Fruit fly (Drosophila melanogaster): Measurements from ENCODE around the gene Nf-YC.

Gene Nf-YC

dm6 chrX:6799261-6800022, 21.3 kb downstream of the Nf-YC start:
- TF ChIP-seq psq (optimal IDR thresholded peaks at IDR 0.05) (no peak), Sin3A (optimal IDR thresholded peaks at IDR 0.05) (no peak), h (optimal IDR thresholded peaks at IDR 0.05) (no peak), Myc (optimal IDR thresholded peaks at IDR 0.05) (no peak), ttk (optimal IDR thresholded peaks at IDR 0.05) (no peak), insv (optimal IDR thresholded peaks at IDR 0.05) (no peak)

- no peak for TF ChIP-seq Myc (optimal IDR thresholded peaks at IDR 0.05)
- no peak for TF ChIP-seq Sin3A (optimal IDR thresholded peaks at IDR 0.05)
- no peak for TF ChIP-seq h (optimal IDR thresholded peaks at IDR 0.05)
- TF ChIP-seq psq (optimal IDR thresholded peaks at IDR 0.05): no peak
- TF ChIP-seq insv (optimal IDR thresholded peaks at IDR 0.05): no peak
- no peak for TF ChIP-seq ttk (optimal IDR thresholded peaks at IDR 0.05)
Observed at dm6 chrX:6796972-6797371, 23.7 kb downstream of the Nf-YC start.

dm6 chrX:6795987-6796691, 24.6 kb downstream of the Nf-YC start:
- no peak for TF ChIP-seq Myc (optimal IDR thresholded peaks at IDR 0.05)
- TF ChIP-seq insv (optimal IDR thresholded peaks at IDR 0.05): no peak
- TF ChIP-seq Sin3A (optimal IDR thresholded peaks at IDR 0.05): no peak
- TF ChIP-seq ttk (optimal IDR thresholded peaks at IDR 0.05): no peak
- TF ChIP-seq psq (optimal IDR thresholded peaks at IDR 0.05): no peak

dm6 chrX:6794826-6795225, 25.9 kb downstream of the Nf-YC start:
- TF ChIP-seq h (optimal IDR thresholded peaks at IDR 0.05) (no peak), insv (optimal IDR thresholded peaks at IDR 0.05) (no peak), Myc (optimal IDR thresholded peaks at IDR 0.05) (no peak), ttk (optimal IDR thresholded peaks at IDR 0.05) (no peak), psq (optimal IDR thresholded peaks at IDR 0.05) (no peak), Sin3A (optimal IDR thresholded peaks at IDR 0.05) (no peak)

DNA sequence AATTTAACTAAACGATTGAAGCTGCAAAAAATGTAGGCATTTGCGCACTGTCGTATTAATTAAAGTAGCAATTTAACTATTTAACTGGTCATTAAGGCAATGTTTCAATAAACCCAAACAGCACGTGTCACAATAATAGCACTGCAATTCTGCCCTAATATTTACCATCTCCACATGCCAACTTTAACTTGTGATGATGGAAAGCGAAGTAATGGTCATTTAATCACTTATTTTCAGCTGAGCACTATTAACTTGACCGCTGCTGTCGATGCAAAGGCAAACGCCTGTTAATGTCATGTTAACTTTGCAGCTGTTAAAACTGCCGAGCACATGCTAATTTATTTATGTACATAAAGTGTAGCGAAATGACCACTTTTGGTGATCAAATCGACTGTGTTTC, 26.5 kb downstream of the Nf-YC start:
- TF ChIP-seq Sin3A (optimal IDR thresholded peaks at IDR 0.05) (no peak), ttk (optimal IDR thresholded peaks at IDR 0.05) (no peak), Myc (optimal IDR thresholded peaks at IDR 0.05) (no peak), h (optimal IDR thresholded peaks at IDR 0.05) (no peak), psq (optimal IDR thresholded peaks at IDR 0.05) (no peak), insv (optimal IDR thresholded peaks at IDR 0.05) (no peak)

- no peak for TF ChIP-seq insv (optimal IDR thresholded peaks at IDR 0.05)
Observed at dm6 chrX:6793390-6793789, 27.3 kb downstream of the Nf-YC start.

dm6 chrX:6792891-6793290, 27.8 kb downstream of the Nf-YC start:
- TF ChIP-seq Sin3A (optimal IDR thresholded peaks at IDR 0.05) (no peak), insv (optimal IDR thresholded peaks at IDR 0.05) (no peak), ttk (optimal IDR thresholded peaks at IDR 0.05) (no peak), h (optimal IDR thresholded peaks at IDR 0.05) (no peak), Myc (optimal IDR thresholded peaks at IDR 0.05) (no peak), psq (optimal IDR thresholded peaks at IDR 0.05) (no peak)

DNA sequence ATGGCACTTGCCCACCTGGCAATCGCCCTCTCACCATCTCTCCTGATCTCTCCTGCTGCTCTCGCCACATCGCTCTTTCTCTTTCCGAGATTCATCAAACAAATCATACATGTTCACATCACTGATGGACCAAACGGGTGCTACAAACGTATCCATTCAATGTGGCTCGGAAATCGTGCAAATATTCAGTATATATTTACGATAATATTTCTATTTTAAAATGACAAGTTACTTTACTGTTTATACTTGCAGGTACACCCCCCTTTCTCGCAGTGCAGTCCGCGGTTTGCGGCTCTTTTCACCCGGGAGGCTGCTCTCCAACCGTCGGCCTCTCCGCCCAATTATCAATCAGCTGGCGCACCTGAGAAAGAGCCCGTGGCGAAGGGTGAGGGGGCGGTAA, 29.2 kb downstream of the Nf-YC start:
- TF ChIP-seq h (optimal IDR thresholded peaks at IDR 0.05): no peak

- TF ChIP-seq h (optimal IDR thresholded peaks at IDR 0.05) (no peak), insv (optimal IDR thresholded peaks at IDR 0.05) (no peak), ttk (optimal IDR thresholded peaks at IDR 0.05) (no peak), Myc (optimal IDR thresholded peaks at IDR 0.05) (no peak), Sin3A (optimal IDR thresholded peaks at IDR 0.05) (no peak), psq (optimal IDR thresholded peaks at IDR 0.05) (no peak)
Observed at dm6 chrX:6790944-6791343, 29.8 kb downstream of the Nf-YC start.

dm6 chrX:6779609-6780139, 41.0 kb downstream of the Nf-YC start, which contains the start of gene shf:
TSS of gene shf (minus strand) at chrX:6779659.
- no peak for TF ChIP-seq Sin3A (optimal IDR thresholded peaks at IDR 0.05)
- TF ChIP-seq psq (optimal IDR thresholded peaks at IDR 0.05): no peak
- no peak for TF ChIP-seq ttk (optimal IDR thresholded peaks at IDR 0.05)
- TF ChIP-seq insv (optimal IDR thresholded peaks at IDR 0.05): no peak
- no peak for TF ChIP-seq h (optimal IDR thresholded peaks at IDR 0.05)
- no peak for TF ChIP-seq Myc (optimal IDR thresholded peaks at IDR 0.05)

DNA sequence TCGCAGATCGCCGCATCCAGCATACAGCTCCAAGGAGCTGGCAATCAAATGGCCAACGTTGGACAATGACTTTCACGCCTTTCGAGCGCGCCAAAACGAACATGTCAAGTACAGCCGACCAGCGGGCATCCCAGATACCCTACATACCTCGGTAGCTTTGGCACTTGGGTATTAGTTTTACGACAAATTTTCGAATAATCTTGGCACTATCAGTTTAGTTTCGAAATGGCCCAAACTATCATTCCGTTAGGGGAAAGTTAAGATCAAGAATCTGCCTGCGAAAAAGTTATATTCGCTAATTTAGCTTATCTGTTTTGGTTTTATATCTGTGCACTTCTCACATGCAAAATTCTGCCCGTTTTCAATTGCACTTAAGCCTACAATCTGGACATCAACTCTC, 41.9 kb downstream of the Nf-YC start:
- TF ChIP-seq psq (optimal IDR thresholded peaks at IDR 0.05): no peak
- no peak for TF ChIP-seq h (optimal IDR thresholded peaks at IDR 0.05)
- TF ChIP-seq ttk (optimal IDR thresholded peaks at IDR 0.05): no peak
- no peak for TF ChIP-seq insv (optimal IDR thresholded peaks at IDR 0.05)
- TF ChIP-seq Sin3A (optimal IDR thresholded peaks at IDR 0.05): no peak

dm6 chrX:6778068-6778467, 42.7 kb downstream of the Nf-YC start:
- no peak for TF ChIP-seq Sin3A (optimal IDR thresholded peaks at IDR 0.05)
- no peak for TF ChIP-seq ttk (optimal IDR thresholded peaks at IDR 0.05)
- TF ChIP-seq psq (optimal IDR thresholded peaks at IDR 0.05): no peak
- no peak for TF ChIP-seq h (optimal IDR thresholded peaks at IDR 0.05)
- TF ChIP-seq Myc (optimal IDR thresholded peaks at IDR 0.05): no peak
- no peak for TF ChIP-seq insv (optimal IDR thresholded peaks at IDR 0.05)

dm6 chrX:6777394-6777793, 43.3 kb downstream of the Nf-YC start:
- TF ChIP-seq h (optimal IDR thresholded peaks at IDR 0.05) (no peak), insv (optimal IDR thresholded peaks at IDR 0.05) (no peak), ttk (optimal IDR thresholded peaks at IDR 0.05) (no peak), Sin3A (optimal IDR thresholded peaks at IDR 0.05) (no peak)

Measured in Kc167 (cell line).